Worm (Caenorhabditis elegans) whole organism, L2 larva: Measurements from ENCODE around the gene C25F9.14.
A peak's percentile ranks its signal among the peaks of the same experiment; 100 is the strongest.

Experiments used
- C34F6.9 ChIP-seq: fragments of 150-350 bp; optimal IDR thresholded peaks from 2 replicates; lab custom pipeline; 2014; ENCODE audit warnings: missing biosample characterization, missing genetic modification characterization
- F13H6.1 ChIP-seq: sonication (generic microtip); optimal IDR thresholded peaks from 2 replicates; lab custom pipeline; 2016; ENCODE audit warnings: missing genetic modification characterization, missing compliant biosample characterization
- R02D3.7 ChIP-seq: fragments of 150-350 bp; optimal IDR thresholded peaks from 2 replicates; lab custom pipeline; 2014; ENCODE audit warnings: missing biosample characterization, missing genetic modification characterization
- Y55F3AM.14 ChIP-seq: fragments of 200-800 bp; sonication (Bioruptor generic); optimal IDR thresholded peaks from 2 replicates; lab custom pipeline; 2018; ENCODE audit warnings: mild to moderate bottlenecking, missing genetic modification characterization, missing compliant biosample characterization
- alr-1 ChIP-seq: fragments of 150-350 bp; optimal IDR thresholded peaks from 2 replicates; lab custom pipeline; 2014; ENCODE audit warnings: missing biosample characterization, missing genetic modification characterization
- ama-1 ChIP-seq: fragments of 150-350 bp; optimal IDR thresholded peaks from 2 replicates; lab custom pipeline; 2018; ENCODE audit warnings: inconsistent platforms
- blmp-1 ChIP-seq: sonication (generic microtip); optimal IDR thresholded peaks from 2 replicates; lab custom pipeline; 2017; ENCODE audit warnings: missing genetic modification characterization, mild to moderate bottlenecking, missing compliant biosample characterization, antibody characterized with exemption, moderate library complexity; ENCODE audit not compliant: insufficient read depth
- ceh-16 ChIP-seq: fragments of 150-350 bp; optimal IDR thresholded peaks from 2 replicates; lab custom pipeline; 2014; ENCODE audit warnings: missing biosample characterization, missing genetic modification characterization
- elt-1 ChIP-seq: fragments of 150-350 bp; optimal IDR thresholded peaks from 2 replicates; lab custom pipeline; 2014; ENCODE audit warnings: missing biosample characterization, missing genetic modification characterization
- elt-3 ChIP-seq: sonication (generic microtip); optimal IDR thresholded peaks from 2 replicates; lab custom pipeline; 2017; ENCODE audit warnings: missing biosample characterization, missing genetic modification characterization
- fos-1 ChIP-seq: fragments of 150-350 bp; optimal IDR thresholded peaks from 2 replicates; lab custom pipeline; 2014; ENCODE audit warnings: missing biosample characterization, missing genetic modification characterization
- gmeb-1 ChIP-seq: fragments of 150-350 bp; optimal IDR thresholded peaks from 2 replicates; lab custom pipeline; 2014; ENCODE audit warnings: missing biosample characterization, missing genetic modification characterization
- lin-11 ChIP-seq: fragments of 150-350 bp; sonication (generic microtip); optimal IDR thresholded peaks from 2 replicates; lab custom pipeline; 2014; ENCODE audit warnings: missing biosample characterization, missing genetic modification characterization, inconsistent platforms, mixed read lengths
- lin-13 ChIP-seq: fragments of 150-350 bp; optimal IDR thresholded peaks from 2 replicates; lab custom pipeline; 2014; ENCODE audit warnings: missing biosample characterization, missing genetic modification reagents, missing genetic modification characterization
- lin-39 ChIP-seq: fragments of 150-350 bp; optimal IDR thresholded peaks from 2 replicates; lab custom pipeline; 2014; ENCODE audit warnings: missing biosample characterization, missing genetic modification reagents, missing genetic modification characterization
- lsy-2 ChIP-seq, 2 experiments: fragments of 150-350 bp in 1 of 2; sonication (generic microtip) in 1 of 2; optimal IDR thresholded peaks; 2 replicates each; lab custom pipeline; 2014 to 2017; ENCODE audit warnings: missing biosample characterization in 2 of 2, missing genetic modification characterization in 2 of 2
- mab-5 ChIP-seq: fragments of 150-350 bp; optimal IDR thresholded peaks from 2 replicates; lab custom pipeline; 2014; ENCODE audit warnings: missing biosample characterization, missing genetic modification characterization
- mbf-1 ChIP-seq: sonication (generic microtip); optimal IDR thresholded peaks from 2 replicates; lab custom pipeline; 2017; ENCODE audit warnings: missing biosample characterization, missing genetic modification characterization
- mdl-1 ChIP-seq, 2 experiments: fragments of 150-350 bp in 1 of 2; sonication (generic microtip) in 1 of 2; optimal IDR thresholded peaks; 2 replicates each; lab custom pipeline; 2017; ENCODE audit warnings: missing biosample characterization in 2 of 2, missing genetic modification characterization in 2 of 2
- nhr-10 ChIP-seq: sonication (generic microtip); optimal IDR thresholded peaks from 2 replicates; lab custom pipeline; 2017; ENCODE audit warnings: missing biosample characterization, missing genetic modification characterization
- nhr-23 ChIP-seq: fragments of 150-350 bp; optimal IDR thresholded peaks from 2 replicates; lab custom pipeline; 2014; ENCODE audit warnings: missing biosample characterization, missing genetic modification reagents, missing genetic modification characterization
- nhr-237 ChIP-seq: fragments of 150-350 bp; optimal IDR thresholded peaks from 2 replicates; lab custom pipeline; 2014; ENCODE audit warnings: missing biosample characterization, missing genetic modification characterization
- nhr-25 ChIP-seq: fragments of 150-350 bp; sonication (generic microtip); optimal IDR thresholded peaks from 3 replicates; lab custom pipeline; 2014; ENCODE audit warnings: missing biosample characterization, missing genetic modification characterization
- nhr-6 ChIP-seq: fragments of 150-350 bp; optimal IDR thresholded peaks from 2 replicates; lab custom pipeline; 2014; ENCODE audit warnings: missing biosample characterization, missing genetic modification characterization
- peb-1 ChIP-seq: fragments of 150-350 bp; optimal IDR thresholded peaks from 2 replicates; lab custom pipeline; 2014; ENCODE audit warnings: missing biosample characterization, missing genetic modification characterization
- sem-4 ChIP-seq: fragments of 150-350 bp; optimal IDR thresholded peaks from 2 replicates; lab custom pipeline; 2014; ENCODE audit warnings: missing biosample characterization, missing genetic modification reagents, missing genetic modification characterization
- skn-1 ChIP-seq: sonication (generic microtip); optimal IDR thresholded peaks from 2 replicates; lab custom pipeline; 2017; ENCODE audit warnings: missing biosample characterization, missing genetic modification characterization
- sma-3 ChIP-seq: sonication (generic microtip); optimal IDR thresholded peaks from 2 replicates; lab custom pipeline; 2016; ENCODE audit warnings: missing genetic modification reagents, missing genetic modification characterization, missing compliant biosample characterization
- sma-9 ChIP-seq, 2 experiments: fragments of 150-350 bp in 1 of 2; sonication (generic microtip) in 1 of 2; optimal IDR thresholded peaks; 2 replicates each; lab custom pipeline; 2014 to 2016; ENCODE audit warnings: missing genetic modification characterization in 2 of 2, mild to moderate bottlenecking in 1 of 2, missing biosample characterization in 1 of 2, missing compliant biosample characterization in 1 of 2, missing genetic modification reagents in 1 of 2, moderate library complexity in 1 of 2
- snpc-4 ChIP-seq: fragments of 150-350 bp; optimal IDR thresholded peaks from 2 replicates; lab custom pipeline; 2014; ENCODE audit warnings: missing biosample characterization, missing genetic modification characterization
- unc-39 ChIP-seq: fragments of 150-350 bp; optimal IDR thresholded peaks from 2 replicates; lab custom pipeline; 2014; ENCODE audit warnings: missing biosample characterization, missing genetic modification characterization
- unc-55 ChIP-seq: fragments of 150-350 bp; sonication (generic microtip); optimal IDR thresholded peaks from 3 replicates; lab custom pipeline; 2014; ENCODE audit warnings: missing biosample characterization, missing genetic modification reagents, missing genetic modification characterization
- unc-62 ChIP-seq: fragments of 150-350 bp; optimal IDR thresholded peaks from 2 replicates; lab custom pipeline; 2014; ENCODE audit warnings: missing biosample characterization, missing genetic modification reagents, missing genetic modification characterization
- zag-1 ChIP-seq: fragments of 150-350 bp; optimal IDR thresholded peaks from 2 replicates; lab custom pipeline; 2014; ENCODE audit warnings: missing biosample characterization, missing genetic modification characterization
- ztf-1 ChIP-seq: fragments of 200-800 bp; sonication (Bioruptor generic); conservative IDR thresholded peaks from 2 replicates; pipeline ENCODE4 v1.3.6; 2022; ENCODE audit warnings: missing genetic modification characterization, missing compliant biosample characterization
- ztf-11 ChIP-seq: sonication (generic microtip); optimal IDR thresholded peaks from 2 replicates; lab custom pipeline; 2017; ENCODE audit warnings: missing biosample characterization, missing genetic modification characterization
- ztf-4 ChIP-seq: fragments of 150-350 bp; optimal IDR thresholded peaks from 2 replicates; lab custom pipeline; 2014; ENCODE audit warnings: missing biosample characterization, missing genetic modification characterization

C25F9.14 gene

ce11 chrV:19428936-19429335, 7.3 kb upstream of the C25F9.14 start:
- TF ChIP-seq skn-1 (tag; lab: Kevin White, UChicago) (no peak), zag-1 (no peak), unc-55 (GFP tag; lab: Kevin White, UChicago) (no peak), ama-1 (lab: Kevin White, UChicago) (no peak), F13H6.1 (no peak), gmeb-1 (tag; lab: Kevin White, UChicago) (no peak), nhr-237 (tag; lab: Kevin White, UChicago) (no peak), nhr-10 (tag; lab: Kevin White, UChicago) (no peak), ztf-1 (no peak), unc-62 (GFP tag; lab: Kevin White, UChicago) (no peak), ztf-11 (tag; lab: Kevin White, UChicago) (no peak), ceh-16 (tag; lab: Kevin White, UChicago) (peak; percentile 40), unc-39 (tag; lab: Kevin White, UChicago) (no peak), sma-9 (GFP tag; optimal IDR thresholded peaks at IDR 0.05; lab: Kevin White, UChicago) (peak; percentile 56), sma-9 (tag; optimal IDR thresholded peaks at IDR 0.05; lab: Kevin White, UChicago) (no peak), lin-39 (tag; lab: Kevin White, UChicago) (no peak), elt-1 (tag; lab: Kevin White, UChicago) (peak; percentile 60), Y55F3AM.14 (GFP tag; lab: Kevin White, UChicago) (no peak), nhr-23 (peak; percentile 57), peb-1 (tag; lab: Kevin White, UChicago) (no peak), lin-13 (GFP tag; lab: Kevin White, UChicago) (no peak), fos-1 (tag; lab: Kevin White, UChicago) (no peak), nhr-25 (peak; percentile 28), mbf-1 (tag; lab: Kevin White, UChicago) (no peak), lin-11 (tag; lab: Kevin White, UChicago) (no peak), blmp-1 (no peak), R02D3.7 (no peak), ztf-4 (tag; lab: Kevin White, UChicago) (no peak), elt-3 (tag; lab: Kevin White, UChicago) (no peak), alr-1 (tag; lab: Kevin White, UChicago) (no peak), sem-4 (no peak), nhr-6 (tag; lab: Kevin White, UChicago) (no peak), sma-3 (GFP tag; lab: Kevin White, UChicago) (no peak), mdl-1 (tag; optimal IDR thresholded peaks at IDR 0.05; lab: Kevin White, UChicago) (no peak), C34F6.9 (no peak)
- TF ChIP-seq, all 48 proteins: peak for 5

- no peak for TF ChIP-seq fos-1 (tag; lab: Kevin White, UChicago)
- TF ChIP-seq mab-5 (tag; lab: Kevin White, UChicago) = no peak
- no peak for TF ChIP-seq C34F6.9
- peak; percentile 90 for TF ChIP-seq sma-9 (GFP tag; optimal IDR thresholded peaks at IDR 0.05; lab: Kevin White, UChicago)
- TF ChIP-seq sma-9 (tag; optimal IDR thresholded peaks at IDR 0.05; lab: Kevin White, UChicago) = no peak
- TF ChIP-seq blmp-1 = no peak
- peak; percentile 99 for TF ChIP-seq elt-1 (tag; lab: Kevin White, UChicago)
- peak; percentile 95 for TF ChIP-seq nhr-23
- no peak for TF ChIP-seq gmeb-1 (tag; lab: Kevin White, UChicago)
- TF ChIP-seq ceh-16 (tag; lab: Kevin White, UChicago) = peak; percentile 59
- peak in 1 of 2 experiments; percentile 11 for TF ChIP-seq lsy-2 (tag; optimal IDR thresholded peaks at IDR 0.05; lab: Kevin White, UChicago)
- peak; percentile 1 for TF ChIP-seq Y55F3AM.14 (GFP tag; lab: Kevin White, UChicago)
- TF ChIP-seq nhr-25 = peak; percentile 54
- no peak for TF ChIP-seq snpc-4 (tag; lab: Kevin White, UChicago)
- TF ChIP-seq, all 48 proteins: peak for 7
These were observed 6.7 kb upstream of the C25F9.14 start for ce11 chrV:19429605-19430004.

- TF ChIP-seq Y55F3AM.14 (GFP tag; lab: Kevin White, UChicago) (peak; percentile 5), sma-9 (GFP tag; optimal IDR thresholded peaks at IDR 0.05; lab: Kevin White, UChicago) (no peak), sma-9 (tag; optimal IDR thresholded peaks at IDR 0.05; lab: Kevin White, UChicago) (no peak)
These were observed 5.9 kb upstream of the C25F9.14 start for ce11 chrV:19430351-19430913.
